Fruit fly (Drosophila melanogaster) whole organism, embryonic: ENCODE measurements around the gene CG7289.

Experiments
- C15 ChIP-seq: fragments of 200-800 bp; sonication (Bioruptor generic); IDR thresholded peaks from 3 replicates; pipeline ENCODE4 v1.3.6; 2022; ENCODE audit warnings: missing biosample characterization, missing genetic modification characterization
- CG11696 ChIP-seq: fragments of 200-800 bp; sonication (Bioruptor generic); IDR thresholded peaks from 2 replicates; pipeline ENCODE4 v1.3.6; 2022; ENCODE audit warnings: missing biosample characterization, missing genetic modification characterization
- CG12659 ChIP-seq: fragments of 200-800 bp; sonication (Bioruptor generic); optimal IDR thresholded peaks from 3 replicates; lab custom pipeline; 2017; ENCODE audit warnings: mild to moderate bottlenecking, missing biosample characterization, missing genetic modification reagents, missing genetic modification characterization
- CG13287 ChIP-seq: fragments of 200-800 bp; sonication (Bioruptor generic); IDR thresholded peaks from 2 replicates; pipeline ENCODE4 v1.3.6; 2022; ENCODE audit warnings: missing biosample characterization, missing genetic modification characterization; ENCODE audit not compliant: partially characterized antibody
- CG13775 ChIP-seq: fragments of 200-800 bp; sonication (Bioruptor generic); optimal IDR thresholded peaks from 3 replicates; lab custom pipeline; 2017; ENCODE audit warnings: missing biosample characterization, mild to moderate bottlenecking, missing genetic modification characterization
- CG15073 ChIP-seq: fragments of 200-800 bp; sonication (Bioruptor generic); optimal IDR thresholded peaks from 2 replicates; lab custom pipeline; 2016; ENCODE audit warnings: missing biosample characterization, missing genetic modification characterization
- CG15479 ChIP-seq: fragments of 200-800 bp; sonication (Bioruptor generic); optimal IDR thresholded peaks from 3 replicates; lab custom pipeline; 2019; ENCODE audit warnings: missing biosample characterization, mild to moderate bottlenecking, missing genetic modification characterization, moderate library complexity
- CG18011 ChIP-seq: fragments of 200-800 bp; sonication (Bioruptor generic); optimal IDR thresholded peaks from 2 replicates; lab custom pipeline; 2017; ENCODE audit warnings: missing biosample characterization, missing genetic modification characterization, mild to moderate bottlenecking, moderate library complexity, missing genotype
- CG18476 ChIP-seq: fragments of 200-800 bp; sonication (Bioruptor generic); optimal IDR thresholded peaks from 2 replicates; lab custom pipeline; 2016; ENCODE audit warnings: missing biosample characterization, mild to moderate bottlenecking, missing genetic modification characterization
- CG2199 ChIP-seq: fragments of 200-800 bp; sonication (Bioruptor generic); IDR thresholded peaks from 3 replicates; pipeline ENCODE4 v1.3.6; 2022; ENCODE audit warnings: missing biosample characterization, missing genetic modification characterization
- CG5245 ChIP-seq: fragments of 200-800 bp; sonication (Bioruptor generic); optimal IDR thresholded peaks from 3 replicates; lab custom pipeline; 2016; ENCODE audit warnings: missing biosample characterization, missing genetic modification characterization
- CG6254 ChIP-seq: fragments of 200-800 bp; sonication (Bioruptor generic); optimal IDR thresholded peaks from 3 replicates; lab custom pipeline; 2017; ENCODE audit warnings: mild to moderate bottlenecking, missing biosample characterization, missing genetic modification reagents, missing genetic modification characterization
- CG7357 ChIP-seq: fragments of 200-800 bp; sonication (Bioruptor generic); IDR thresholded peaks from 3 replicates; pipeline ENCODE4 v1.3.6; 2022; ENCODE audit warnings: missing biosample characterization, missing genetic modification characterization
- CG7963 ChIP-seq: fragments of 200-800 bp; sonication (Bioruptor generic); IDR thresholded peaks from 3 replicates; pipeline ENCODE4 v1.3.6; 2022; ENCODE audit warnings: missing biosample characterization, missing genetic modification characterization; ENCODE audit not compliant: partially characterized antibody
- CG8765 ChIP-seq: fragments of 200-800 bp; sonication (Bioruptor generic); IDR thresholded peaks from 2 replicates; pipeline ENCODE4 v1.3.6; 2022; ENCODE audit warnings: missing biosample characterization, missing genetic modification characterization
- CG8924 ChIP-seq: fragments of 200-800 bp; optimal IDR thresholded peaks from 3 replicates; lab custom pipeline; 2019; ENCODE audit warnings: missing biosample characterization, mild to moderate bottlenecking, missing genetic modification characterization, moderate library complexity
- CG9609 ChIP-seq: fragments of 200-800 bp; sonication (Bioruptor generic); optimal IDR thresholded peaks from 3 replicates; lab custom pipeline; 2016; ENCODE audit warnings: missing biosample characterization, missing genetic modification characterization
- CoRest ChIP-seq: fragments of 200-800 bp; sonication (Bioruptor generic); optimal IDR thresholded peaks from 3 replicates; lab custom pipeline; 2018; ENCODE audit warnings: missing biosample characterization, mild to moderate bottlenecking, missing genetic modification characterization, moderate library complexity
- D19A ChIP-seq: fragments of 200-800 bp; optimal IDR thresholded peaks from 3 replicates; lab custom pipeline; 2019; ENCODE audit warnings: missing biosample characterization, mild to moderate bottlenecking, missing genetic modification characterization, moderate library complexity
- Deaf1 ChIP-seq: fragments of 200-800 bp; optimal IDR thresholded peaks from 3 replicates; lab custom pipeline; 2019; ENCODE audit warnings: missing biosample characterization, mild to moderate bottlenecking, missing genetic modification characterization, moderate library complexity
- Dip3 ChIP-seq: fragments of 200-800 bp; sonication (Bioruptor generic); optimal IDR thresholded peaks from 3 replicates; lab custom pipeline; 2016; ENCODE audit warnings: missing biosample characterization, missing genetic modification characterization
- Dref ChIP-seq: fragments of 200-800 bp; sonication (Bioruptor generic); IDR thresholded peaks from 2 replicates; pipeline ENCODE4 v1.3.6; 2022; ENCODE audit warnings: missing biosample characterization, missing genetic modification characterization
- Ets97D ChIP-seq: fragments of 200-800 bp; sonication (Bioruptor generic); optimal IDR thresholded peaks from 3 replicates; lab custom pipeline; 2016; ENCODE audit warnings: missing biosample characterization, missing genetic modification characterization
- Kr ChIP-seq: fragments of 200-800 bp; sonication (Bioruptor generic); optimal IDR thresholded peaks from 2 replicates; lab custom pipeline; 2017; ENCODE audit warnings: missing biosample characterization, mild to moderate bottlenecking, missing genetic modification characterization
- Lpt ChIP-seq: fragments of >200 bp; optimal IDR thresholded peaks from 2 replicates; lab custom pipeline; 2018; ENCODE audit warnings: missing biosample characterization, missing genetic modification characterization
- Med ChIP-seq: fragments of 200-800 bp; sonication (Bioruptor generic); peaks from one replicate; lab custom pipeline; 2016; ENCODE audit warnings: missing biosample characterization, missing genetic modification characterization, mild to moderate bottlenecking, inconsistent platforms, moderate library complexity
- Mes4 ChIP-seq: fragments of 200-800 bp; sonication (Bioruptor generic); optimal IDR thresholded peaks from 2 replicates; lab custom pipeline; 2016; ENCODE audit warnings: missing biosample characterization, missing genetic modification characterization
- NC2β ChIP-seq: fragments of 200-800 bp; sonication (Bioruptor generic); optimal IDR thresholded peaks from 2 replicates; lab custom pipeline; 2016; ENCODE audit warnings: missing biosample characterization, missing genetic modification characterization
- Ptx1 ChIP-seq: fragments of 200-800 bp; sonication (Bioruptor generic); IDR thresholded peaks from 2 replicates; pipeline ENCODE4 v1.3.6; 2022; ENCODE audit warnings: missing biosample characterization, missing genetic modification characterization
- Spps ChIP-seq: fragments of 200-800 bp; sonication (Bioruptor generic); optimal IDR thresholded peaks from 2 replicates; lab custom pipeline; 2018; ENCODE audit warnings: missing biosample characterization, mild to moderate bottlenecking, missing genetic modification characterization
- bab2 ChIP-seq: fragments of 200-800 bp; sonication (Bioruptor generic); optimal IDR thresholded peaks from 2 replicates; lab custom pipeline; 2016; ENCODE audit warnings: missing biosample characterization, missing genetic modification characterization
- bigmax ChIP-seq: fragments of 200-800 bp; sonication (Bioruptor generic); optimal IDR thresholded peaks from 2 replicates; lab custom pipeline; 2018; ENCODE audit warnings: missing biosample characterization, mild to moderate bottlenecking, missing genetic modification characterization
- br ChIP-seq: fragments of >200 bp; optimal IDR thresholded peaks from 2 replicates; lab custom pipeline; 2017
- crol ChIP-seq: fragments of 200-800 bp; sonication (Bioruptor generic); IDR thresholded peaks from 2 replicates; pipeline ENCODE4 v1.3.6; 2022; ENCODE audit warnings: missing biosample characterization, missing genetic modification characterization
- dimm ChIP-seq: fragments of 200-800 bp; sonication (Bioruptor generic); IDR thresholded peaks from 2 replicates; pipeline ENCODE4 v1.3.6; 2022; ENCODE audit warnings: missing biosample characterization, missing genetic modification characterization
- eve ChIP-seq, 2 experiments: fragments of >200 bp; optimal IDR thresholded peaks; 2 replicates each; lab custom pipeline; 2017; ENCODE audit warnings: missing biosample characterization in 2 of 2, missing genetic modification characterization in 2 of 2
- fd96Cb ChIP-seq: fragments of 200-800 bp; sonication (Bioruptor generic); optimal IDR thresholded peaks from 2 replicates; lab custom pipeline; 2018; ENCODE audit warnings: missing biosample characterization, mild to moderate bottlenecking, missing genetic modification characterization, moderate library complexity
- fu2 ChIP-seq: fragments of 200-800 bp; sonication (Bioruptor generic); optimal IDR thresholded peaks from 2 replicates; lab custom pipeline; 2016; ENCODE audit warnings: missing biosample characterization, missing genetic modification characterization
- gcm ChIP-seq: fragments of 200-800 bp; sonication (Bioruptor generic); optimal IDR thresholded peaks from 2 replicates; lab custom pipeline; 2019; ENCODE audit warnings: missing biosample characterization, mild to moderate bottlenecking, missing genetic modification characterization, moderate library complexity
- lmd ChIP-seq: fragments of 200-800 bp; sonication (Bioruptor generic); IDR thresholded peaks from 2 replicates; pipeline ENCODE4 v1.3.6; 2022; ENCODE audit warnings: missing biosample characterization, missing genetic modification characterization
- mld ChIP-seq: fragments of 200-800 bp; sonication (Bioruptor generic); IDR thresholded peaks from 3 replicates; pipeline ENCODE4 v1.3.6; 2022; ENCODE audit warnings: missing biosample characterization, missing genetic modification characterization; ENCODE audit not compliant: partially characterized antibody
- oc ChIP-seq: fragments of 200-800 bp; sonication (Bioruptor generic); optimal IDR thresholded peaks from 2 replicates; lab custom pipeline; 2018; ENCODE audit warnings: missing biosample characterization, mild to moderate bottlenecking, missing genetic modification characterization, moderate library complexity
- org-1 ChIP-seq: fragments of 200-800 bp; sonication (Bioruptor generic); optimal IDR thresholded peaks from 2 replicates; lab custom pipeline; 2017; ENCODE audit warnings: missing biosample characterization, missing genetic modification characterization
- pfk ChIP-seq: fragments of 200-800 bp; sonication (Bioruptor generic); optimal IDR thresholded peaks from 2 replicates; lab custom pipeline; 2018; ENCODE audit warnings: missing biosample characterization, mild to moderate bottlenecking, missing genetic modification characterization, moderate library complexity
- scrt ChIP-seq: fragments of 200-800 bp; sonication (Bioruptor generic); optimal IDR thresholded peaks from 2 replicates; lab custom pipeline; 2018; ENCODE audit warnings: missing biosample characterization, mild to moderate bottlenecking, missing genetic modification characterization, moderate library complexity
- tin ChIP-seq: fragments of 200-800 bp; sonication (Bioruptor generic); optimal IDR thresholded peaks from 3 replicates; lab custom pipeline; 2016; ENCODE audit warnings: missing biosample characterization, missing genetic modification characterization
- tll ChIP-seq, 2 experiments: fragments of 200-800 bp in 1 of 2; fragments of >200 bp in 1 of 2; sonication (Bioruptor generic) in 1 of 2; optimal IDR thresholded peaks; 2 replicates each; lab custom pipeline; 2017 to 2019; ENCODE audit warnings: missing biosample characterization in 2 of 2, missing genetic modification characterization in 2 of 2, mild to moderate bottlenecking in 1 of 2, moderate library complexity in 1 of 2
- wor ChIP-seq: fragments of 200-800 bp; sonication (Bioruptor generic); IDR thresholded peaks from 2 replicates; pipeline ENCODE4 v1.3.6; 2022; ENCODE audit warnings: missing biosample characterization, missing genetic modification characterization

The CG7289 gene

DNA sequence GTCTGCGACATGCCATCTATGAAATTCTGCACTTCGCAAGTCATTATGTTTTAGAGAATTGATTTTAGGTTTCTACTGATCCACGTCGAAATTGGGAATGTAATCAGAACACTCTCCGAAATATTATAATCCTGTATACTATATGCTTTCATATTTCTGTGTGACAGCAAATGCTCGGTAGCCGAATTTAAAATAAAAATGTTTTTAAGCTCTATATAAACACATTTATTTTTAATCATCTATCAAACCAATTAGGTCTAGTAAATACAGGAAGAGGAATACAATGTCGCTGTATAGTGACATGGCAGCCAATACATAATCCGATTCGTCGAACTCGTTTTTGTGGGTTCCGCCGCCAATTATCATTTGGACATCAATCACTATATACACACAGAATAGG is 36.4 kb upstream of the CG7289 start, which contains the start of gene CG15357:
Gene CG15357 (minus strand): TSS at position 101 of the 400 bp plus-strand sequence.
- no peak for TF ChIP-seq CG6254 (GFP tag; lab: Kevin White, UChicago)
- TF ChIP-seq CG13775 (GFP tag; lab: Kevin White, UChicago) = no peak
- TF ChIP-seq CG5245 (GFP tag; lab: Kevin White, UChicago) = no peak
- TF ChIP-seq CoRest (tag; lab: Kevin White, UChicago) = no peak
- no peak for TF ChIP-seq Spps
- no peak for TF ChIP-seq CG13287 (GFP tag; lab: Robert Waterston, UW)
- TF ChIP-seq, all 482 proteins: peak for 0

DNA sequence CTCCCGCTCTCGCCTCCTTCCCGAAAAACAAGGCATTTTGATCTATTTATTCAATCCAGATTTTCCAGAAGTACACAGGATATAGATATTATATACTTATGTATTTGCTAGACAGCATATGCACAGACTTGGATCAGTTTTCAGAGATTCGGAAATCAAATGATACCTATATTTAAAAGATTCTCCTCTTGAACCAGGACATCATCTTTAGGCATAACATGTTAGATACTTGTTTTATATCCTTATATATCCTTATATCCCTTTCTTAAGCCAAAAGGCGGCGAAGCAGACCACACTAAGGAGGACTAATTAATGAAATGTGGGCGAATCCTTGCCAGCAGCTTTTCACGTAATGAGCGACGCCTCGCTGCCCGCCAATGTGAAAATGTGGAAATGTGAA is 35.4 kb upstream of the CG7289 start, which contains the start of gene CG33673:
Gene CG33673 (minus strand): TSS at position 101 of the 400 bp plus-strand sequence.
- TF ChIP-seq oc (no peak), Kr (no peak), Med (no peak), mld (GFP tag; lab: Robert Waterston, UW) (no peak), CG7357 (GFP tag; lab: Robert Waterston, UW) (no peak), C15 (no peak), CG11696 (GFP tag; lab: Robert Waterston, UW) (no peak), Deaf1 (tag; lab: Kevin White, UChicago) (no peak), pfk (no peak), CG8924 (tag; lab: Kevin White, UChicago) (no peak), gcm (GFP tag; lab: Kevin White, UChicago) (no peak), CG9609 (GFP tag; lab: Kevin White, UChicago) (no peak), CG15073 (GFP tag; lab: Kevin White, UChicago) (no peak)

- TF ChIP-seq Ets97D = no peak
- no peak for TF ChIP-seq Dref (GFP tag; lab: Robert Waterston, UW)
- TF ChIP-seq CG11696 (GFP tag; lab: Robert Waterston, UW) = no peak
- peak; percentile 66 for TF ChIP-seq CG15479
- 0 out of 2 replicates have a peak, but pooled peaks have one; percentile 38 for TF ChIP-seq crol
- no peak for TF ChIP-seq CG12659 (GFP tag; lab: Kevin White, UChicago)
- TF ChIP-seq fu2 (GFP tag; lab: Kevin White, UChicago) = no peak
- TF ChIP-seq wor (GFP tag; lab: Robert Waterston, UW) = no peak
- peak; percentile 14 for TF ChIP-seq oc
- TF ChIP-seq Lpt (GFP tag; lab: Kevin White, UChicago) = no peak
- no peak for TF ChIP-seq br (lab: Kevin White, UChicago)
- TF ChIP-seq dimm (GFP tag; lab: Robert Waterston, UW) = no peak
- no peak for TF ChIP-seq CoRest (tag; lab: Kevin White, UChicago)
Measured at dm6 chr2L:1947959-1948358, 34.1 kb upstream of the CG7289 start.

DNA sequence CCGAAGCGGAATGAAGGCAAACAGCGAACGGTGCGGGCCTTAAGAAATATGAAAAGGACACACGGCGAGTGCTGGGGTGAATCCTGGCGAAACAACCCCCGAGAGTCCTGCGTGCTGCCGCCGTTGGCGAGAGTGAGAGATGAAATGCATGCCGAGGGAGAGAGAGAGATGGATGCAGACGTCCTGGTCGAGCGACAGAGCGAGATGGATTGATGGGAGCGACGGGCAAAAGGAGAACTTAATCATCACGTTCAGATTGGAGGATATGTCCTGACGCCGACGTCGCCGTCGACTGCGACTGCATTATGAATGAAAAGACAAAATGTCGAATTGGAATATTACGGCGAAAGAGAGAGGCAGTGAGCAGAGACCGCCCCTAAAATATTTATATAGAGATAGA is 27.5 kb upstream of the CG7289 start:
- TF ChIP-seq bab2 = no peak
- no peak for TF ChIP-seq Mes4 (GFP tag; lab: Kevin White, UChicago)
- no peak for TF ChIP-seq scrt (GFP tag; lab: Kevin White, UChicago)
- TF ChIP-seq CG8765 (GFP tag; lab: Robert Waterston, UW) = no peak
- no peak for TF ChIP-seq org-1 (GFP tag; lab: Kevin White, UChicago)
- no peak for TF ChIP-seq lmd (GFP tag; lab: Robert Waterston, UW)
- no peak for TF ChIP-seq CG7963
- no peak for TF ChIP-seq Ptx1
- TF ChIP-seq CG2199 = no peak
- TF ChIP-seq NC2β (GFP tag; lab: Kevin White, UChicago) = no peak
- no peak for TF ChIP-seq D19A (tag; lab: Kevin White, UChicago)
- TF ChIP-seq tin = no peak
- peak in 1 of 2 experiments; percentile 48 for TF ChIP-seq tll (GFP tag; optimal IDR thresholded peaks at IDR 0.05; lab: Kevin White, UChicago)
- TF ChIP-seq eve (GFP tag; optimal IDR thresholded peaks at IDR 0.05; lab: Kevin White, UChicago) = no peak
- TF ChIP-seq fd96Cb (tag; lab: Kevin White, UChicago) = no peak
- no peak for TF ChIP-seq bigmax (GFP tag; lab: Kevin White, UChicago)
- no peak for TF ChIP-seq Dip3
- no peak for TF ChIP-seq CG18476 (GFP tag; lab: Kevin White, UChicago)
- TF ChIP-seq CG18011 = no peak
